Worm (Caenorhabditis elegans) whole organism, L3 larva: Measurements from ENCODE around the gene C23H4.8.

Experiments used
- aly-2 ChIP-seq: fragments of 150-350 bp; optimal IDR thresholded peaks from 2 replicates; lab custom pipeline; 2014; ENCODE audit warnings: missing biosample characterization, missing genetic modification characterization
- ama-1 ChIP-seq: fragments of 150-350 bp; optimal IDR thresholded peaks from 2 replicates; lab custom pipeline; 2018
- eor-1 ChIP-seq, 2 experiments: fragments of 150-350 bp; optimal IDR thresholded peaks; 2 replicates each; lab custom pipeline; 2014 to 2018; ENCODE audit warnings: missing biosample characterization in 2 of 2, missing genetic modification characterization in 2 of 2
- fos-1 ChIP-seq: fragments of 150-350 bp; optimal IDR thresholded peaks from 2 replicates; lab custom pipeline; 2014; ENCODE audit warnings: missing biosample characterization, missing genetic modification characterization
- lsy-12 ChIP-seq: sonication (generic microtip); optimal IDR thresholded peaks from 2 replicates; lab custom pipeline; 2016; ENCODE audit warnings: mild to moderate bottlenecking, missing genetic modification characterization, missing compliant biosample characterization
- nhr-28 ChIP-seq: fragments of 150-350 bp; optimal IDR thresholded peaks from 2 replicates; lab custom pipeline; 2014; ENCODE audit warnings: missing biosample characterization, missing genetic modification characterization
- pha-4 ChIP-seq: fragments of 150-350 bp; optimal IDR thresholded peaks from 2 replicates; lab custom pipeline; 2014; ENCODE audit warnings: missing biosample characterization, missing genetic modification reagents, missing genetic modification characterization
- unc-39 ChIP-seq: sonication (generic microtip); optimal IDR thresholded peaks from 4 replicates; lab custom pipeline; 2017; ENCODE audit warnings: missing biosample characterization, missing genetic modification characterization
- unc-62 ChIP-seq: fragments of 150-350 bp; sonication (generic microtip); optimal IDR thresholded peaks from 4 replicates; lab custom pipeline; 2014; ENCODE audit warnings: missing biosample characterization, missing genetic modification reagents, missing genetic modification characterization
- ztf-11 ChIP-seq: fragments of 150-350 bp; optimal IDR thresholded peaks from 2 replicates; lab custom pipeline; 2014; ENCODE audit warnings: missing biosample characterization, missing genetic modification characterization

DNA sequence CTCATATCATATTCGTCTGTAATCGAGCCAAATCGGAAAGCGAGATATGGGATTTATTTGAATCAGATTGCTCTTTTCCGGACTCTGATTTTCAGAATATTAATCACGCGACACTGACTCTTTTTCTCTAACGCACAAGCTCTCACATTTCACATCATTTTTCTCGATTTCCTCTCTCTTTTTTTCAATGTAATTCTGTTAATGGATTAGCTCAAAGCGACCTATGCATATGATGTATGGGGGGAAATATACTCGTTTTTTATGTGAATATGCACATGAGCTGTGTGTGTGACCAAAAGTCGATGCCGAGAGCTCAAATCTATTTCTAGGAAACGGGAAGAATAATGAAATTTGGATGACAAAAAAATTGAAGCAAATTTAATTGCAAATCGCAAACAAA lies 16.5 kb upstream of the C23H4.8 start:
- TF ChIP-seq pha-4 (tag; lab: Kevin White, UChicago) (no peak), ama-1 (no peak), lsy-12 (tag; lab: Kevin White, UChicago) (no peak), eor-1 (tag; optimal IDR thresholded peaks at IDR 0.05; lab: Kevin White, UChicago) (no peak), fos-1 (tag; lab: Kevin White, UChicago) (no peak), nhr-28 (tag; lab: Kevin White, UChicago) (no peak), unc-39 (tag; lab: Kevin White, UChicago) (no peak), ztf-11 (tag; lab: Kevin White, UChicago) (no peak), aly-2 (tag; lab: Kevin White, UChicago) (no peak), unc-62 (GFP tag; lab: Kevin White, UChicago) (no peak)
